Fruit fly (Drosophila melanogaster) whole organism, embryonic: Measurements from ENCODE around the gene NK7.1.

Source experiments
- ATbp ChIP-seq: fragments of 200-800 bp; sonication (Bioruptor generic); optimal IDR thresholded peaks from 2 replicates; lab custom pipeline; 2017; ENCODE audit warnings: missing biosample characterization, mild to moderate bottlenecking, missing genetic modification characterization, missing genetic modification reagents
- Asciz ChIP-seq: fragments of 200-800 bp; sonication (Bioruptor generic); optimal IDR thresholded peaks from 2 replicates; lab custom pipeline; 2017; ENCODE audit warnings: missing biosample characterization, mild to moderate bottlenecking, missing genetic modification characterization, missing genetic modification reagents
- CG10267 ChIP-seq: fragments of 200-800 bp; sonication (Bioruptor generic); optimal IDR thresholded peaks from 2 replicates; lab custom pipeline; 2018; ENCODE audit warnings: missing biosample characterization, mild to moderate bottlenecking, missing genetic modification characterization, moderate library complexity
- CG11560 ChIP-seq: fragments of 200-800 bp; sonication (Bioruptor generic); IDR thresholded peaks from 3 replicates; pipeline ENCODE4 v1.3.6; 2022; ENCODE audit warnings: missing biosample characterization, missing genetic modification characterization
- CG11695 ChIP-seq: fragments of 200-800 bp; sonication (Bioruptor generic); IDR thresholded peaks from 3 replicates; pipeline ENCODE4 v1.3.6; 2022; ENCODE audit warnings: missing biosample characterization, missing genetic modification characterization
- CG12391 ChIP-seq: fragments of 200-800 bp; sonication (Bioruptor generic); optimal IDR thresholded peaks from 3 replicates; lab custom pipeline; 2018; ENCODE audit warnings: missing biosample characterization, mild to moderate bottlenecking, missing genetic modification characterization, moderate library complexity
- CG13424 ChIP-seq: fragments of 200-800 bp; sonication (Bioruptor generic); optimal IDR thresholded peaks from 2 replicates; lab custom pipeline; 2019; ENCODE audit warnings: missing biosample characterization, mild to moderate bottlenecking, missing genetic modification characterization, moderate library complexity
- CG13894 ChIP-seq: fragments of 200-800 bp; sonication (Bioruptor generic); optimal IDR thresholded peaks from 3 replicates; lab custom pipeline; 2018; ENCODE audit warnings: missing biosample characterization, mild to moderate bottlenecking, missing genetic modification characterization, moderate library complexity
- CG15011 ChIP-seq: fragments of 200-800 bp; sonication (Bioruptor generic); optimal IDR thresholded peaks from 3 replicates; lab custom pipeline; 2018; ENCODE audit warnings: missing biosample characterization, mild to moderate bottlenecking, missing genetic modification characterization
- CG15269 ChIP-seq: fragments of 200-800 bp; sonication (Bioruptor generic); optimal IDR thresholded peaks from 2 replicates; lab custom pipeline; 2018; ENCODE audit warnings: missing biosample characterization, mild to moderate bottlenecking, missing genetic modification characterization, moderate library complexity
- CG1602 ChIP-seq: fragments of 200-800 bp; sonication (Bioruptor generic); optimal IDR thresholded peaks from 3 replicates; lab custom pipeline; 2016; ENCODE audit warnings: missing biosample characterization, missing genetic modification characterization
- CG17361 ChIP-seq: fragments of 200-800 bp; sonication (Bioruptor generic); IDR thresholded peaks from 3 replicates; pipeline ENCODE4 v1.3.6; 2022; ENCODE audit warnings: missing biosample characterization, missing genetic modification characterization
- CG17612 ChIP-seq: fragments of 200-800 bp; sonication (Bioruptor generic); IDR thresholded peaks from 2 replicates; pipeline ENCODE4 v1.3.6; 2022; ENCODE audit warnings: missing biosample characterization, missing genetic modification characterization
- CG17829 ChIP-seq: fragments of 200-800 bp; optimal IDR thresholded peaks from 2 replicates; lab custom pipeline; 2019; ENCODE audit warnings: missing biosample characterization, mild to moderate bottlenecking, missing genetic modification characterization, moderate library complexity
- CG18476 ChIP-seq: fragments of 200-800 bp; sonication (Bioruptor generic); optimal IDR thresholded peaks from 2 replicates; lab custom pipeline; 2016; ENCODE audit warnings: missing biosample characterization, mild to moderate bottlenecking, missing genetic modification characterization
- CG2120 ChIP-seq: fragments of 200-800 bp; sonication (Bioruptor generic); optimal IDR thresholded peaks from 3 replicates; lab custom pipeline; 2016; ENCODE audit warnings: missing biosample characterization, missing genetic modification characterization
- CG2202 ChIP-seq: fragments of 200-800 bp; sonication (Bioruptor generic); optimal IDR thresholded peaks from 2 replicates; lab custom pipeline; 2018; ENCODE audit warnings: missing biosample characterization, mild to moderate bottlenecking, missing genetic modification characterization
- CG3065 ChIP-seq: fragments of 200-800 bp; sonication (Bioruptor generic); optimal IDR thresholded peaks from 2 replicates; lab custom pipeline; 2016; ENCODE audit warnings: missing biosample characterization, missing genetic modification characterization
- CG31224 ChIP-seq: fragments of 200-800 bp; sonication (Bioruptor generic); IDR thresholded peaks from 2 replicates; pipeline ENCODE4 v1.3.6; 2022; ENCODE audit warnings: missing biosample characterization, missing genetic modification characterization
- CG3407 ChIP-seq: fragments of 200-800 bp; sonication (Bioruptor generic); optimal IDR thresholded peaks from 2 replicates; lab custom pipeline; 2018; ENCODE audit warnings: missing biosample characterization, mild to moderate bottlenecking, missing genetic modification characterization
- CG7271 ChIP-seq: fragments of 200-800 bp; sonication (Bioruptor generic); optimal IDR thresholded peaks from 2 replicates; lab custom pipeline; 2018; ENCODE audit warnings: missing biosample characterization, mild to moderate bottlenecking, missing genetic modification characterization, moderate library complexity
- CG7839 ChIP-seq: fragments of 200-800 bp; sonication (Bioruptor generic); optimal IDR thresholded peaks from 3 replicates; lab custom pipeline; 2018; ENCODE audit warnings: missing biosample characterization, mild to moderate bottlenecking, missing genetic modification characterization, moderate library complexity
- CoRest ChIP-seq: fragments of 200-800 bp; sonication (Bioruptor generic); optimal IDR thresholded peaks from 3 replicates; lab custom pipeline; 2018; ENCODE audit warnings: missing biosample characterization, mild to moderate bottlenecking, missing genetic modification characterization, moderate library complexity
- Dref ChIP-seq: fragments of 200-800 bp; sonication (Bioruptor generic); IDR thresholded peaks from 2 replicates; pipeline ENCODE4 v1.3.6; 2022; ENCODE audit warnings: missing biosample characterization, missing genetic modification characterization
- Hey ChIP-seq: fragments of 200-800 bp; sonication (Bioruptor generic); optimal IDR thresholded peaks from 3 replicates; lab custom pipeline; 2018; ENCODE audit warnings: missing biosample characterization, mild to moderate bottlenecking, missing genetic modification characterization
- Hmx ChIP-seq: fragments of 200-800 bp; sonication (Bioruptor generic); optimal IDR thresholded peaks from 2 replicates; lab custom pipeline; 2016; ENCODE audit warnings: missing biosample characterization, missing genetic modification characterization
- Hr51 ChIP-seq, 2 experiments: fragments of 200-800 bp; sonication (Bioruptor generic); optimal IDR thresholded peaks; 2 replicates in 1 of 2; 3 replicates in 1 of 2; lab custom pipeline; 2016 to 2018; ENCODE audit warnings: missing biosample characterization in 2 of 2, missing genetic modification characterization in 2 of 2, mild to moderate bottlenecking in 1 of 2, moderate library complexity in 1 of 2
- NK7.1 ChIP-seq: fragments of 200-800 bp; sonication (Bioruptor generic); optimal IDR thresholded peaks from 3 replicates; lab custom pipeline; 2016; ENCODE audit warnings: missing biosample characterization, missing genetic modification characterization
- Ptx1 ChIP-seq: fragments of 200-800 bp; sonication (Bioruptor generic); IDR thresholded peaks from 2 replicates; pipeline ENCODE4 v1.3.6; 2022; ENCODE audit warnings: missing biosample characterization, missing genetic modification characterization
- Sox100B ChIP-seq: fragments of 200-800 bp; sonication (Bioruptor generic); optimal IDR thresholded peaks from 3 replicates; lab custom pipeline; 2018; ENCODE audit warnings: missing biosample characterization, mild to moderate bottlenecking, missing genetic modification characterization
- Xbp1 ChIP-seq: fragments of 200-800 bp; sonication (Bioruptor generic); optimal IDR thresholded peaks from 3 replicates; lab custom pipeline; 2016; ENCODE audit warnings: missing biosample characterization, mild to moderate bottlenecking, missing genetic modification characterization
- ash1 ChIP-seq: fragments of 200-800 bp; sonication (Bioruptor generic); optimal IDR thresholded peaks from 2 replicates; lab custom pipeline; 2018; ENCODE audit warnings: missing biosample characterization, mild to moderate bottlenecking, missing genetic modification characterization
- croc ChIP-seq: fragments of 200-800 bp; sonication (Bioruptor generic); conservative IDR thresholded peaks from 3 replicates; pipeline ENCODE4 v1.3.6; 2022; ENCODE audit warnings: missing biosample characterization, missing genetic modification characterization
- crol ChIP-seq: fragments of 200-800 bp; sonication (Bioruptor generic); IDR thresholded peaks from 2 replicates; pipeline ENCODE4 v1.3.6; 2022; ENCODE audit warnings: missing biosample characterization, missing genetic modification characterization
- dmrt11E ChIP-seq: fragments of 200-800 bp; sonication (Bioruptor generic); optimal IDR thresholded peaks from 3 replicates; lab custom pipeline; 2018; ENCODE audit warnings: missing biosample characterization, mild to moderate bottlenecking, missing genetic modification characterization, moderate library complexity
- dysf ChIP-seq: fragments of 200-800 bp; sonication (Bioruptor generic); IDR thresholded peaks from 3 replicates; pipeline ENCODE4 v1.3.6; 2022; ENCODE audit warnings: missing biosample characterization, missing genetic modification characterization
- esg ChIP-seq: fragments of 200-800 bp; sonication (Bioruptor generic); conservative IDR thresholded peaks from 2 replicates; pipeline ENCODE4 v1.3.6; 2022; ENCODE audit warnings: missing biosample characterization, missing genetic modification characterization
- ewg ChIP-seq: fragments of 200-800 bp; sonication (Bioruptor generic); optimal IDR thresholded peaks from 3 replicates; lab custom pipeline; 2017; ENCODE audit warnings: mild to moderate bottlenecking, missing biosample characterization, missing genetic modification reagents, missing genetic modification characterization
- fd96Cb ChIP-seq: fragments of 200-800 bp; sonication (Bioruptor generic); optimal IDR thresholded peaks from 2 replicates; lab custom pipeline; 2018; ENCODE audit warnings: missing biosample characterization, mild to moderate bottlenecking, missing genetic modification characterization, moderate library complexity
- lilli ChIP-seq: fragments of 200-800 bp; sonication (Bioruptor generic); optimal IDR thresholded peaks from 3 replicates; lab custom pipeline; 2016; ENCODE audit warnings: missing biosample characterization, missing genetic modification characterization
- nerfin-2 ChIP-seq: fragments of 200-800 bp; sonication (Bioruptor generic); IDR thresholded peaks from 2 replicates; pipeline ENCODE4 v1.3.6; 2022; ENCODE audit warnings: missing biosample characterization, missing genetic modification characterization; ENCODE audit not compliant: partially characterized antibody
- pfk ChIP-seq: fragments of 200-800 bp; sonication (Bioruptor generic); optimal IDR thresholded peaks from 2 replicates; lab custom pipeline; 2018; ENCODE audit warnings: missing biosample characterization, mild to moderate bottlenecking, missing genetic modification characterization, moderate library complexity
- prd ChIP-seq, 3 experiments: fragments of >200 bp in 2 of 3; fragments of 200-800 bp in 1 of 3; sonication (Bioruptor generic) in 1 of 3; optimal IDR thresholded peaks in 2 of 3; IDR thresholded peaks in 1 of 3; 2 replicates in 2 of 3; 3 replicates in 1 of 3; pipeline versions ENCODE4 v1.3.6 to Lab custom; 2017 to 2022; ENCODE audit warnings: missing biosample characterization in 1 of 3, missing genetic modification characterization in 1 of 3
- pzg ChIP-seq: fragments of 200-800 bp; sonication (Bioruptor generic); optimal IDR thresholded peaks from 3 replicates; lab custom pipeline; 2018; ENCODE audit warnings: missing biosample characterization, mild to moderate bottlenecking, missing genetic modification characterization, moderate library complexity
- salm ChIP-seq: fragments of 200-800 bp; sonication (Bioruptor generic); optimal IDR thresholded peaks from 2 replicates; lab custom pipeline; 2018; ENCODE audit warnings: missing biosample characterization, mild to moderate bottlenecking, missing genetic modification characterization
- sima ChIP-seq: fragments of 200-800 bp; sonication (Bioruptor generic); optimal IDR thresholded peaks from 2 replicates; lab custom pipeline; 2016; ENCODE audit warnings: missing biosample characterization, missing genetic modification characterization
- stwl ChIP-seq: fragments of 200-800 bp; sonication (Bioruptor generic); optimal IDR thresholded peaks from 3 replicates; lab custom pipeline; 2018; ENCODE audit warnings: missing biosample characterization, mild to moderate bottlenecking, missing genetic modification characterization, moderate library complexity
- toy ChIP-seq: fragments of 200-800 bp; sonication (Bioruptor generic); IDR thresholded peaks from 2 replicates; pipeline ENCODE4 v1.3.6; 2022; ENCODE audit warnings: missing biosample characterization, missing genetic modification characterization
- twi ChIP-seq: fragments of 200-800 bp; optimal IDR thresholded peaks from 2 replicates; lab custom pipeline; 2019; ENCODE audit warnings: missing biosample characterization, mild to moderate bottlenecking, missing genetic modification characterization, moderate library complexity
- vvl ChIP-seq: fragments of 200-800 bp; sonication (Bioruptor generic); IDR thresholded peaks from 2 replicates; pipeline ENCODE4 v1.3.6; 2022; ENCODE audit warnings: missing biosample characterization, missing genetic modification characterization

Gene NK7.1

DNA sequence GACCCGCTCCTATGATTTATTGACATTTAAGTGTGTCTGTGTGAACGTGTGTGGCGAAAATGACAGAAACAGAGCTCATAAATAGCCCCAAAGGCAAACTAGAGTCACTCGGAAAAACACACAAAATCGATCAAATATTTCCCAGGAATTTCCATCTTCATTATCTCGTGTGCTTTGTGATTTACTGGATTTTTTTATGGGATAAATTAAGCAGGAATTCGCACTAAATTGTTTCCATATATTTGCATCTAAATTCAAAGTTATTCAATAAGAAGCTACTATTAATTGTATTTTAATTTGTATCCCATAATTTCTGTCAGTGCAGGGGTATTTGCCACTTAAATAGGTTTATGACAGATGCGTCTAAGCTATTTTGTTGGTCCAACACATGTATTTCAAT is 40.0 kb downstream of the NK7.1 start (continued):
- TF ChIP-seq prd (optimal IDR thresholded peaks at IDR 0.05; lab: Kevin White, UChicago) (no peak), prd (GFP tag; IDR thresholded peaks at IDR 0.05; lab: Robert Waterston, UW) (0 out of 3 replicates have a peak, but pooled peaks have one; percentile 29), CG2120 (GFP tag; lab: Kevin White, UChicago) (peak; percentile 15), dmrt11E (peak; percentile 14), sima (GFP tag; lab: Kevin White, UChicago) (no peak), stwl (tag; lab: Kevin White, UChicago) (no peak), CG3407 (GFP tag; lab: Kevin White, UChicago) (no peak), Ptx1 (peak; percentile 44), fd96Cb (tag; lab: Kevin White, UChicago) (peak; percentile 19), CG1602 (peak; percentile 7), CoRest (tag; lab: Kevin White, UChicago) (peak; percentile 32), Xbp1 (GFP tag; lab: Kevin White, UChicago) (peak; percentile 44), dysf (no peak), CG12391 (peak; percentile 56), toy (no peak), Hey (tag; lab: Kevin White, UChicago) (no peak), ewg (GFP tag; lab: Kevin White, UChicago) (no peak), pfk (GFP tag; lab: Kevin White, UChicago) (no peak), esg (GFP tag; lab: Robert Waterston, UW) (peak; percentile 22; the same call in 1 of the 2 replicates), CG10267 (tag; lab: Kevin White, UChicago) (peak; percentile 2), crol (GFP tag; lab: Robert Waterston, UW) (no peak), nerfin-2 (GFP tag; lab: Robert Waterston, UW) (no peak), CG31224 (no peak), CG17829 (tag; lab: Kevin White, UChicago) (peak; percentile 10), CG17612 (GFP tag; lab: Robert Waterston, UW) (no peak), CG11695 (GFP tag; lab: Robert Waterston, UW) (no peak), croc (GFP tag; lab: Robert Waterston, UW) (no peak), CG13894 (tag; lab: Kevin White, UChicago) (no peak), pzg (GFP tag; lab: Kevin White, UChicago) (no peak), CG15011 (GFP tag; lab: Kevin White, UChicago) (peak; percentile 7), Sox100B (GFP tag; lab: Kevin White, UChicago) (peak; percentile 0), CG17361 (peak; percentile 45; the same call in 1 of the 3 replicates), CG2202 (tag; lab: Kevin White, UChicago) (no peak), Hr51 (GFP tag; optimal IDR thresholded peaks at IDR 0.05; lab: Kevin White, UChicago) (peak in 1 of 2 experiments; percentile 61), ATbp (GFP tag; lab: Kevin White, UChicago) (peak; percentile 15), CG11560 (tag; lab: Robert Waterston, UW) (no peak), CG7839 (peak; percentile 46), CG3065 (no peak), Hmx (GFP tag; lab: Kevin White, UChicago) (no peak), CG15269 (tag; lab: Kevin White, UChicago) (peak; percentile 31), CG18476 (GFP tag; lab: Kevin White, UChicago) (no peak), CG7271 (no peak), ash1 (GFP tag; lab: Kevin White, UChicago) (no peak), CG13424 (tag; lab: Kevin White, UChicago) (peak; percentile 54), lilli (GFP tag; lab: Kevin White, UChicago) (peak; percentile 15), salm (tag; lab: Kevin White, UChicago) (no peak), NK7.1 (GFP tag; lab: Kevin White, UChicago) (no peak), twi (tag; lab: Kevin White, UChicago) (peak; percentile 5), vvl (no peak), Dref (no peak), Asciz (GFP tag; lab: Kevin White, UChicago) (peak; percentile 33)
